Worm (Caenorhabditis elegans): ENCODE results near the gene H06I04.6.

Gene H06I04.6

ce11 chrIII:3063565-3063964 lies 578 bp downstream of the H06I04.6 start:
- TF ChIP-seq ceh-6 (GFP tag; optimal IDR thresholded peaks at IDR 0.05) (no peak), ceh-34 (tag; optimal IDR thresholded peaks at IDR 0.05) (no peak), ceh-14 (tag; optimal IDR thresholded peaks at IDR 0.05) (no peak), pha-2 (tag; optimal IDR thresholded peaks at IDR 0.05) (no peak), fax-1 (tag; optimal IDR thresholded peaks at IDR 0.05) (no peak), odd-2 (tag; optimal IDR thresholded peaks at IDR 0.05) (no peak), pag-3 (tag; optimal IDR thresholded peaks at IDR 0.05; ENCODE audit: borderline replicate concordance) (no peak), ceh-2 (tag; optimal IDR thresholded peaks at IDR 0.05) (no peak), hlh-8 (tag; optimal IDR thresholded peaks at IDR 0.05) (no peak), hlh-6 (tag; optimal IDR thresholded peaks at IDR 0.05) (no peak), unc-86 (tag; optimal IDR thresholded peaks at IDR 0.05) (no peak), fkh-10 (GFP tag; optimal IDR thresholded peaks at IDR 0.05) (no peak), eyg-1 (tag; optimal IDR thresholded peaks at IDR 0.05) (no peak), che-1 (tag; optimal IDR thresholded peaks at IDR 0.05) (no peak)

ce11 chrIII:3063084-3063483 lies 1.1 kb downstream of the H06I04.6 start:
- TF ChIP-seq tbx-2 (tag; optimal IDR thresholded peaks at IDR 0.05) = no peak
- TF ChIP-seq C08G9.2 (tag; optimal IDR thresholded peaks at IDR 0.05) = no peak
- no peak for TF ChIP-seq K09A11.1 (tag; optimal IDR thresholded peaks at IDR 0.05; ENCODE audit: insufficient read depth)
- TF ChIP-seq F13H6.1 (tag; optimal IDR thresholded peaks at IDR 0.05) = no peak

- TF ChIP-seq ref-2 (tag; optimal IDR thresholded peaks at IDR 0.05) = no peak
- no peak for TF ChIP-seq npax-4 (tag; optimal IDR thresholded peaks at IDR 0.05)
- TF ChIP-seq nfya-1 (tag; optimal IDR thresholded peaks at IDR 0.05) = no peak
- TF ChIP-seq eyg-1 (tag; optimal IDR thresholded peaks at IDR 0.05) = no peak
- no peak for TF ChIP-seq T23F11.4 (GFP tag; optimal IDR thresholded peaks at IDR 0.05)
- TF ChIP-seq ceh-34 (tag; optimal IDR thresholded peaks at IDR 0.05) = no peak
- no peak for TF ChIP-seq pha-4 (tag; optimal IDR thresholded peaks at IDR 0.05)
- TF ChIP-seq nhr-232 (tag; optimal IDR thresholded peaks at IDR 0.05) = no peak
- no peak for TF ChIP-seq ceh-24 (tag; optimal IDR thresholded peaks at IDR 0.05)
- no peak for TF ChIP-seq mec-3 (tag; optimal IDR thresholded peaks at IDR 0.05; ENCODE audit: borderline replicate concordance)
- no peak for TF ChIP-seq ceh-18 (tag; optimal IDR thresholded peaks at IDR 0.05)
- TF ChIP-seq ceh-30 (tag; optimal IDR thresholded peaks at IDR 0.05) = no peak
- no peak for TF ChIP-seq sox-4 (tag; optimal IDR thresholded peaks at IDR 0.05)
- TF ChIP-seq ceh-31 (tag; optimal IDR thresholded peaks at IDR 0.05) = no peak
- no peak for TF ChIP-seq unc-3 (GFP tag; conservative IDR thresholded peaks at IDR 0.05)
- TF ChIP-seq unc-3 (tag; optimal IDR thresholded peaks at IDR 0.05) = no peak
Measured at ce11 chrIII:3061289-3061688, 2.9 kb downstream of the H06I04.6 start.

ce11 chrIII:3060262-3060661 lies 3.9 kb downstream of the H06I04.6 start, which contains the start of gene fipr-29:
Gene fipr-29 (minus strand): TSS chrIII:3060362.
- no peak for TF ChIP-seq hlh-15 (tag; optimal IDR thresholded peaks at IDR 0.05)
- no peak for TF ChIP-seq pha-4 (tag; optimal IDR thresholded peaks at IDR 0.05)
- no peak for TF ChIP-seq ceh-24 (tag; optimal IDR thresholded peaks at IDR 0.05)
- TF ChIP-seq K09A11.1 (tag; optimal IDR thresholded peaks at IDR 0.05; ENCODE audit: insufficient read depth) = no peak
- TF ChIP-seq tbx-2 (tag; optimal IDR thresholded peaks at IDR 0.05) = no peak
- TF ChIP-seq pax-1 (tag; optimal IDR thresholded peaks at IDR 0.05) = no peak
- TF ChIP-seq dmd-4 (tag; optimal IDR thresholded peaks at IDR 0.05; ENCODE audit: borderline replicate concordance) = no peak
- TF ChIP-seq elt-4 (tag; optimal IDR thresholded peaks at IDR 0.05) = no peak
- TF ChIP-seq ref-2 (tag; optimal IDR thresholded peaks at IDR 0.05) = no peak
- TF ChIP-seq rnt-1 (tag; optimal IDR thresholded peaks at IDR 0.05) = no peak
- no peak for TF ChIP-seq mec-3 (tag; optimal IDR thresholded peaks at IDR 0.05; ENCODE audit: borderline replicate concordance)
- no peak for TF ChIP-seq ceh-2 (tag; optimal IDR thresholded peaks at IDR 0.05)
- TF ChIP-seq tbx-7 (tag; optimal IDR thresholded peaks at IDR 0.05) = no peak
- no peak for TF ChIP-seq che-1 (tag; optimal IDR thresholded peaks at IDR 0.05)
- TF ChIP-seq nfya-1 (tag; optimal IDR thresholded peaks at IDR 0.05) = no peak
- TF ChIP-seq ztf-16 (tag; optimal IDR thresholded peaks at IDR 0.05) = no peak
- no peak for TF ChIP-seq ceh-48 (tag; optimal IDR thresholded peaks at IDR 0.05)
- TF ChIP-seq odd-2 (tag; optimal IDR thresholded peaks at IDR 0.05) = no peak
- TF ChIP-seq ceh-9 (tag; optimal IDR thresholded peaks at IDR 0.05) = no peak

Data from whole organism, late embryonic.